Worm (Caenorhabditis elegans): Measurements from ENCODE around the gene F36H9.1.

DNA sequence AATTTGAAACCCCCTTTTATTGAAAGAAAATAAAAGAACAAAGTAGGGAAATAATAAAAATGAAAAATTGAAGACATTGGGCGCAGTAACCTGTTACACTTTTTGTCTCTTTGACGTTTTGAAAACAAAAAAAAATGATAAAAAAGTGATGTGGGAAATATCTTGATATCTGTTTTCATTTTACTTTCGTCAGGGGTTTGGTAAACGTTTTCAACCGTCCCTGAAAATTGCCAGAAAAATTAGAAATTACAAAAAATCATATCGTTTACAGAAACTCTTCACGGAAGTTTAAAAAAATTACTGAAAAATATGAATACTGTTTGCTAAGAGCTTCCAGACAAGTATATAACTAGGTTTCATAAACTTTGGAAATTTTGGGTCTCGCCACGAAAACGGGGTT lies 15.2 kb upstream of the F36H9.1 start, which contains the start of gene F36H9.4:
- TF ChIP-seq sptf-1 (tag; optimal IDR thresholded peaks at IDR 0.05) (no peak), egl-27 (tag; optimal IDR thresholded peaks at IDR 0.05) (no peak), lin-13 (GFP tag; optimal IDR thresholded peaks at IDR 0.05) (no peak), Y116A8C.19 (tag; optimal IDR thresholded peaks at IDR 0.05; ENCODE audit: borderline replicate concordance) (no peak), tbx-2 (tag; optimal IDR thresholded peaks at IDR 0.05) (no peak), jun-1 (tag; optimal IDR thresholded peaks at IDR 0.05) (no peak), ama-1 (optimal IDR thresholded peaks at IDR 0.05) (no peak), snu-23 (GFP tag; optimal IDR thresholded peaks at IDR 0.05) (no peak), grh-1 (GFP tag; IDR thresholded peaks at IDR 0.05) (no peak), fos-1 (tag; optimal IDR thresholded peaks at IDR 0.05) (no peak), nhr-77 (tag; optimal IDR thresholded peaks at IDR 0.05) (no peak), ceh-82 (tag; optimal IDR thresholded peaks at IDR 0.05) (no peak)

Data from whole organism, L1 larva.